Fruit fly (Drosophila melanogaster) whole organism, prepupa: Measurements from ENCODE around the gene CG17660.

ENCODE experiments used
- Blimp-1 ChIP-seq: fragments of 200-800 bp; sonication (Bioruptor generic); optimal IDR thresholded peaks from 3 replicates; lab custom pipeline; 2017; ENCODE audit warnings: missing biosample characterization, missing genetic modification characterization, mild to moderate bottlenecking, moderate library complexity, missing genetic modification reagents
- CG10631 ChIP-seq: fragments of 200-800 bp; sonication (Bioruptor generic); optimal IDR thresholded peaks from 2 replicates; lab custom pipeline; 2016; ENCODE audit warnings: missing biosample characterization, missing genetic modification characterization
- CG10669 ChIP-seq: fragments of 200-800 bp; sonication (Bioruptor generic); optimal IDR thresholded peaks from 3 replicates; lab custom pipeline; 2018; ENCODE audit warnings: missing biosample characterization, mild to moderate bottlenecking, missing genetic modification characterization, moderate library complexity
- CG11294 ChIP-seq: fragments of 200-800 bp; sonication (Bioruptor generic); IDR thresholded peaks from 2 replicates; pipeline ENCODE4 v1.3.6; 2022; ENCODE audit warnings: missing biosample characterization, missing genetic modification characterization
- CG11762 ChIP-seq: fragments of 200-800 bp; sonication (Bioruptor generic); optimal IDR thresholded peaks from 3 replicates; lab custom pipeline; 2016; ENCODE audit warnings: missing biosample characterization, missing genetic modification characterization; ENCODE audit not compliant: insufficient read depth
- CG11902 ChIP-seq: fragments of 200-800 bp; sonication (Bioruptor generic); optimal IDR thresholded peaks from 3 replicates; lab custom pipeline; 2016; ENCODE audit warnings: missing biosample characterization, missing genetic modification characterization
- CG16779 ChIP-seq: fragments of 200-800 bp; sonication (Bioruptor generic); optimal IDR thresholded peaks from 3 replicates; lab custom pipeline; 2017; ENCODE audit warnings: missing biosample characterization, mild to moderate bottlenecking, missing genetic modification characterization
- CG3032 ChIP-seq: fragments of 200-800 bp; optimal IDR thresholded peaks from 2 replicates; lab custom pipeline; 2019; ENCODE audit warnings: missing biosample characterization, mild to moderate bottlenecking, missing genetic modification characterization, moderate library complexity
- CG31627 ChIP-seq: fragments of 200-800 bp; sonication (Bioruptor generic); optimal IDR thresholded peaks from 3 replicates; lab custom pipeline; 2016; ENCODE audit warnings: missing biosample characterization, missing genetic modification characterization
- CG32006 ChIP-seq: fragments of 200-800 bp; sonication (Bioruptor generic); optimal IDR thresholded peaks from 3 replicates; lab custom pipeline; 2017; ENCODE audit warnings: missing biosample characterization, mild to moderate bottlenecking, missing genetic modification characterization
- CG34406 ChIP-seq: fragments of 200-800 bp; sonication (Bioruptor generic); optimal IDR thresholded peaks from 3 replicates; lab custom pipeline; 2016; ENCODE audit warnings: missing biosample characterization, missing genetic modification characterization
- CG3919 ChIP-seq: fragments of 200-800 bp; sonication (Bioruptor generic); optimal IDR thresholded peaks from 3 replicates; lab custom pipeline; 2016; ENCODE audit warnings: missing biosample characterization, missing genetic modification characterization
- CG4318 ChIP-seq: fragments of 200-800 bp; sonication (Bioruptor generic); optimal IDR thresholded peaks from 3 replicates; lab custom pipeline; 2017; ENCODE audit warnings: missing biosample characterization, mild to moderate bottlenecking, missing genetic modification characterization
- CG6163 ChIP-seq: fragments of 200-800 bp; sonication (Bioruptor generic); IDR thresholded peaks from 3 replicates; pipeline ENCODE4 v1.3.6; 2022; ENCODE audit warnings: missing biosample characterization, missing genetic modification characterization
- CG6792 ChIP-seq: fragments of 200-800 bp; sonication (Bioruptor generic); optimal IDR thresholded peaks from 3 replicates; lab custom pipeline; 2016; ENCODE audit warnings: missing biosample characterization, missing genetic modification characterization
- CG6808 ChIP-seq: fragments of 200-800 bp; sonication (Bioruptor generic); optimal IDR thresholded peaks from 3 replicates; lab custom pipeline; 2017; ENCODE audit warnings: missing biosample characterization, missing genetic modification characterization, mild to moderate bottlenecking, moderate library complexity, missing genetic modification reagents
- CG7368 ChIP-seq: fragments of 200-800 bp; sonication (Bioruptor generic); optimal IDR thresholded peaks from 3 replicates; lab custom pipeline; 2016; ENCODE audit warnings: missing biosample characterization, missing genetic modification characterization
- CG8119 ChIP-seq: fragments of 200-800 bp; sonication (Bioruptor generic); IDR thresholded peaks from 3 replicates; pipeline ENCODE4 v1.3.6; 2022; ENCODE audit warnings: missing biosample characterization, missing genetic modification characterization
- CG8319 ChIP-seq: fragments of 200-800 bp; sonication (Bioruptor generic); optimal IDR thresholded peaks from 3 replicates; lab custom pipeline; 2016; ENCODE audit warnings: missing biosample characterization, missing genetic modification characterization
- CG9139 ChIP-seq: fragments of 200-800 bp; sonication (Bioruptor generic); optimal IDR thresholded peaks from 3 replicates; lab custom pipeline; 2017; ENCODE audit warnings: missing biosample characterization, mild to moderate bottlenecking, missing genetic modification characterization
- Eip75B ChIP-seq: fragments of 200-800 bp; sonication (Bioruptor generic); optimal IDR thresholded peaks from 3 replicates; lab custom pipeline; 2016; ENCODE audit warnings: missing biosample characterization, missing genetic modification characterization
- Eip78C ChIP-seq: fragments of 200-800 bp; sonication (Bioruptor generic); peaks from one replicate; lab custom pipeline; 2016; ENCODE audit warnings: missing biosample characterization, missing genetic modification characterization
- Eip93F ChIP-seq: fragments of 200-800 bp; sonication (Bioruptor generic); optimal IDR thresholded peaks from 2 replicates; lab custom pipeline; 2016; ENCODE audit warnings: missing biosample characterization, mild to moderate bottlenecking, missing genetic modification characterization
- Ets21C ChIP-seq: fragments of 200-800 bp; sonication (Bioruptor generic); optimal IDR thresholded peaks from 3 replicates; lab custom pipeline; 2016; ENCODE audit warnings: missing biosample characterization, missing genetic modification characterization
- Ets96B ChIP-seq: fragments of 200-800 bp; optimal IDR thresholded peaks from 2 replicates; lab custom pipeline; 2019; ENCODE audit warnings: missing biosample characterization, mild to moderate bottlenecking, missing genetic modification characterization, moderate library complexity
- Gug ChIP-seq: fragments of 200-800 bp; sonication (Bioruptor generic); IDR thresholded peaks from 2 replicates; pipeline ENCODE4 v1.3.6; 2022; ENCODE audit warnings: missing biosample characterization, missing genetic modification characterization
- Hr39 ChIP-seq: fragments of 200-800 bp; sonication (Bioruptor generic); optimal IDR thresholded peaks from 2 replicates; lab custom pipeline; 2016; ENCODE audit warnings: missing biosample characterization, missing genetic modification characterization
- Hr4 ChIP-seq: fragments of 200-800 bp; sonication (Bioruptor generic); optimal IDR thresholded peaks from 3 replicates; lab custom pipeline; 2016; ENCODE audit warnings: missing biosample characterization, missing genetic modification characterization
- Met ChIP-seq: fragments of 200-800 bp; sonication (Bioruptor generic); optimal IDR thresholded peaks from 3 replicates; lab custom pipeline; 2016; ENCODE audit warnings: missing biosample characterization, missing genetic modification characterization
- OdsH ChIP-seq: fragments of 200-800 bp; sonication (Bioruptor generic); optimal IDR thresholded peaks from 3 replicates; lab custom pipeline; 2016; ENCODE audit warnings: missing biosample characterization, missing genetic modification characterization
- Smox ChIP-seq: fragments of 200-800 bp; sonication (Bioruptor generic); optimal IDR thresholded peaks from 3 replicates; lab custom pipeline; 2016; ENCODE audit warnings: missing biosample characterization, missing genetic modification characterization
- Sox102F ChIP-seq: fragments of 200-800 bp; sonication (Bioruptor generic); optimal IDR thresholded peaks from 2 replicates; lab custom pipeline; 2016; ENCODE audit warnings: missing biosample characterization, mild to moderate bottlenecking, missing genetic modification characterization
- Sox14 ChIP-seq: fragments of 200-800 bp; sonication (Bioruptor generic); optimal IDR thresholded peaks from 3 replicates; lab custom pipeline; 2016; ENCODE audit warnings: missing biosample characterization, missing genetic modification characterization
- Sox15 ChIP-seq: fragments of 200-800 bp; sonication (Bioruptor generic); optimal IDR thresholded peaks from 3 replicates; lab custom pipeline; 2016; ENCODE audit warnings: missing biosample characterization, missing genetic modification characterization
- achi ChIP-seq: fragments of 200-800 bp; sonication (Bioruptor generic); optimal IDR thresholded peaks from 3 replicates; lab custom pipeline; 2016; ENCODE audit warnings: missing biosample characterization, missing genetic modification characterization
- cyc ChIP-seq: fragments of 200-800 bp; sonication (Bioruptor generic); optimal IDR thresholded peaks from 3 replicates; lab custom pipeline; 2016; ENCODE audit warnings: missing biosample characterization, missing genetic modification characterization
- dac ChIP-seq: fragments of 200-800 bp; sonication (Bioruptor generic); optimal IDR thresholded peaks from 2 replicates; lab custom pipeline; 2017; ENCODE audit warnings: missing biosample characterization, mild to moderate bottlenecking, missing genetic modification characterization
- dsx ChIP-seq: fragments of 200-800 bp; optimal IDR thresholded peaks from 3 replicates; lab custom pipeline; 2019; ENCODE audit warnings: missing biosample characterization, mild to moderate bottlenecking, missing genetic modification characterization, moderate library complexity; ENCODE audit not compliant: poor library complexity, severe bottlenecking
- esn ChIP-seq: fragments of 200-800 bp; sonication (Bioruptor generic); optimal IDR thresholded peaks from 2 replicates; lab custom pipeline; 2016; ENCODE audit warnings: missing biosample characterization, mild to moderate bottlenecking, missing genetic modification characterization, moderate library complexity
- fd59A ChIP-seq: fragments of 200-800 bp; sonication (Bioruptor generic); optimal IDR thresholded peaks from 2 replicates; lab custom pipeline; 2017; ENCODE audit warnings: missing biosample characterization, mild to moderate bottlenecking, missing genetic modification characterization, missing genetic modification reagents
- fd85E ChIP-seq: fragments of 200-800 bp; sonication (Bioruptor generic); optimal IDR thresholded peaks from 3 replicates; lab custom pipeline; 2016; ENCODE audit warnings: missing biosample characterization, missing genetic modification characterization
- lz ChIP-seq: fragments of 200-800 bp; sonication (Bioruptor generic); optimal IDR thresholded peaks from 3 replicates; lab custom pipeline; 2016; ENCODE audit warnings: missing biosample characterization, missing genetic modification characterization
- net ChIP-seq: fragments of 200-800 bp; sonication (Bioruptor generic); optimal IDR thresholded peaks from 3 replicates; lab custom pipeline; 2016; ENCODE audit warnings: missing biosample characterization, missing genetic modification characterization
- pdm3 ChIP-seq: fragments of 200-800 bp; sonication (Bioruptor generic); optimal IDR thresholded peaks from 3 replicates; lab custom pipeline; 2016; ENCODE audit warnings: missing biosample characterization, missing genetic modification characterization
- salr ChIP-seq, 2 experiments: fragments of 200-800 bp; sonication (Bioruptor generic); optimal IDR thresholded peaks; 3 replicates each; lab custom pipeline; 2016 to 2018; ENCODE audit warnings: missing biosample characterization in 2 of 2, missing genetic modification characterization in 2 of 2, mild to moderate bottlenecking in 1 of 2
- spab ChIP-seq: fragments of 200-800 bp; sonication (Bioruptor generic); optimal IDR thresholded peaks from 2 replicates; lab custom pipeline; 2017; ENCODE audit warnings: missing biosample characterization, mild to moderate bottlenecking, missing genetic modification characterization, missing genetic modification reagents
- ss ChIP-seq, 2 experiments: fragments of 200-800 bp; sonication (Bioruptor generic); optimal IDR thresholded peaks; 2 replicates in 1 of 2; 3 replicates in 1 of 2; lab custom pipeline; 2017 to 2018; ENCODE audit warnings: mild to moderate bottlenecking in 2 of 2, missing biosample characterization in 2 of 2, missing genetic modification characterization in 2 of 2, moderate library complexity in 1 of 2
- svp ChIP-seq: fragments of 200-800 bp; sonication (Bioruptor generic); peaks from one replicate; lab custom pipeline; 2016; ENCODE audit warnings: missing biosample characterization, missing genetic modification characterization
- topi ChIP-seq: fragments of 200-800 bp; sonication (Bioruptor generic); optimal IDR thresholded peaks from 3 replicates; lab custom pipeline; 2016; ENCODE audit warnings: missing biosample characterization, missing genetic modification characterization
- vri ChIP-seq: fragments of 200-800 bp; sonication (Bioruptor generic); optimal IDR thresholded peaks from 3 replicates; lab custom pipeline; 2016; ENCODE audit warnings: missing biosample characterization, mild to moderate bottlenecking, missing genetic modification characterization

The CG17660 gene

DNA sequence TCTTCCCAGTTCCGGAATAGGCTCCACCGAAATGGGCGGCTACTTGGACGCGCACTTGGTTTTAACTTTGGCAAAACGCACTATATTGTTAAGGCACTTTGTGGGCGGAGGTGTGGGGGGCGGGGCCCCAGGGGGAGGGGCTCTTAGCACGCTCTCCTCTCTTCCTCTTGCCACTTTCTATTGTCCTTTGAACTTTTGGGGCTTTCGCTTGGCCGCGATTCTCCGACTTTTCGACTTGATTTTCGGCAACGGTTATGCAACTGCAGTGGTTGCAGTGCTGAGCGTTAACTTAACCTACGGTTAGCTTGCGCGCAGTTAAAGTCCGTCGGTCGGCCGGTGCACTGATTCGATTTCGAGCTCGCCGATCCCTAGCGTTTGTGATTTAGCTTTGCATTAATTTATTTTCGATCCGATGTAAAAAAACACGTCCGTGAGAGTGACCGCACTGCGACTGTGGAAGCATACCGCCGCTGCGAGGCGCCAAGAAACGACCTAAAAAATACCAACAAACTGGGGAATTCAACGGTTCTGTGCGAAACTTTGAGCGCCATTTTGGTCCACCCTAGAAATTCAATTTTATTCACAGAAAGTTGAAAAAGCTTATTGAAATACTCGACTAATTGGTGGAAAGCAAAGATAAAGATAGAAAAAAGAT, 13.8 kb upstream of the CG17660 start, which contains the start of gene Rim2:
TSS of gene Rim2 (minus strand) at position 452 of the 655 bp plus-strand sequence.
- TF ChIP-seq CG6792 (GFP tag; lab: Kevin White, UChicago) (no peak), CG31627 (GFP tag; lab: Kevin White, UChicago) (no peak), Met (GFP tag; lab: Kevin White, UChicago) (no peak), Eip75B (no peak), dsx (GFP tag; lab: Kevin White, UChicago) (peak; percentile 26), ss (GFP tag; optimal IDR thresholded peaks at IDR 0.05; lab: Kevin White, UChicago) (no peak), CG7368 (GFP tag; lab: Kevin White, UChicago) (no peak), Smox (GFP tag; lab: Kevin White, UChicago) (no peak), Eip78C (GFP tag; lab: Kevin White, UChicago) (peak; percentile 46), CG8319 (GFP tag; lab: Kevin White, UChicago) (no peak), CG4318 (GFP tag; lab: Kevin White, UChicago) (no peak), CG11902 (GFP tag; lab: Kevin White, UChicago) (no peak), svp (GFP tag; lab: Kevin White, UChicago) (peak; percentile 76), Ets21C (no peak), Sox15 (GFP tag; lab: Kevin White, UChicago) (no peak), vri (GFP tag; lab: Kevin White, UChicago) (peak; percentile 76), Blimp-1 (GFP tag; lab: Kevin White, UChicago) (no peak), CG11762 (GFP tag; lab: Kevin White, UChicago) (no peak), CG6163 (GFP tag; lab: Robert Waterston, UW) (no peak), Eip93F (GFP tag; lab: Kevin White, UChicago) (no peak), CG10631 (GFP tag; lab: Kevin White, UChicago) (no peak), salr (GFP tag; optimal IDR thresholded peaks at IDR 0.05; lab: Kevin White, UChicago) (no peak), pdm3 (no peak), Gug (GFP tag; lab: Robert Waterston, UW) (no peak), achi (GFP tag; lab: Kevin White, UChicago) (no peak), net (GFP tag; lab: Kevin White, UChicago) (no peak), CG6808 (GFP tag; lab: Kevin White, UChicago) (no peak), CG3032 (tag; lab: Kevin White, UChicago) (no peak), lz (peak; percentile 32), Sox14 (GFP tag; lab: Kevin White, UChicago) (peak; percentile 25), CG9139 (GFP tag; lab: Kevin White, UChicago) (no peak), Hr4 (GFP tag; lab: Kevin White, UChicago) (no peak), fd85E (GFP tag; lab: Kevin White, UChicago) (no peak), CG10669 (GFP tag; lab: Kevin White, UChicago) (no peak), CG32006 (GFP tag; lab: Kevin White, UChicago) (no peak), CG11294 (GFP tag; lab: Robert Waterston, UW) (no peak), OdsH (GFP tag; lab: Kevin White, UChicago) (no peak), Sox102F (GFP tag; lab: Kevin White, UChicago) (no peak), dac (GFP tag; lab: Kevin White, UChicago) (no peak), CG3919 (no peak), spab (GFP tag; lab: Kevin White, UChicago) (no peak), CG16779 (tag; lab: Kevin White, UChicago) (peak; percentile 24), Hr39 (GFP tag; lab: Kevin White, UChicago) (no peak), esn (no peak), Ets96B (tag; lab: Kevin White, UChicago) (no peak), CG8119 (GFP tag; lab: Robert Waterston, UW) (no peak), fd59A (no peak), topi (GFP tag; lab: Kevin White, UChicago) (no peak), CG34406 (no peak), cyc (GFP tag; lab: Kevin White, UChicago) (no peak)
